Fruit fly (Drosophila melanogaster) whole organism, prepupa: ENCODE measurements around the gene Csl4.

Source experiments
- CG10669 ChIP-seq: fragments of 200-800 bp; sonication (Bioruptor generic); optimal IDR thresholded peaks from 3 replicates; lab custom pipeline; 2018; ENCODE audit warnings: missing biosample characterization, mild to moderate bottlenecking, missing genetic modification characterization, moderate library complexity
- CG11762 ChIP-seq: fragments of 200-800 bp; sonication (Bioruptor generic); optimal IDR thresholded peaks from 3 replicates; lab custom pipeline; 2016; ENCODE audit warnings: missing biosample characterization, missing genetic modification characterization; ENCODE audit not compliant: insufficient read depth
- CG11902 ChIP-seq: fragments of 200-800 bp; sonication (Bioruptor generic); optimal IDR thresholded peaks from 3 replicates; lab custom pipeline; 2016; ENCODE audit warnings: missing biosample characterization, missing genetic modification characterization
- CG1621 ChIP-seq: fragments of 200-800 bp; sonication (Bioruptor generic); optimal IDR thresholded peaks from 3 replicates; lab custom pipeline; 2018; ENCODE audit warnings: missing biosample characterization, mild to moderate bottlenecking, missing genetic modification characterization
- CG3032 ChIP-seq: fragments of 200-800 bp; optimal IDR thresholded peaks from 2 replicates; lab custom pipeline; 2019; ENCODE audit warnings: missing biosample characterization, mild to moderate bottlenecking, missing genetic modification characterization, moderate library complexity
- CG31627 ChIP-seq: fragments of 200-800 bp; sonication (Bioruptor generic); optimal IDR thresholded peaks from 3 replicates; lab custom pipeline; 2016; ENCODE audit warnings: missing biosample characterization, missing genetic modification characterization
- CG34406 ChIP-seq: fragments of 200-800 bp; sonication (Bioruptor generic); optimal IDR thresholded peaks from 3 replicates; lab custom pipeline; 2016; ENCODE audit warnings: missing biosample characterization, missing genetic modification characterization
- CG3919 ChIP-seq: fragments of 200-800 bp; sonication (Bioruptor generic); optimal IDR thresholded peaks from 3 replicates; lab custom pipeline; 2016; ENCODE audit warnings: missing biosample characterization, missing genetic modification characterization
- CG6163 ChIP-seq: fragments of 200-800 bp; sonication (Bioruptor generic); IDR thresholded peaks from 3 replicates; pipeline ENCODE4 v1.3.6; 2022; ENCODE audit warnings: missing biosample characterization, missing genetic modification characterization
- CG6276 ChIP-seq: fragments of 200-800 bp; sonication (Bioruptor generic); optimal IDR thresholded peaks from 2 replicates; lab custom pipeline; 2017; ENCODE audit warnings: missing biosample characterization, mild to moderate bottlenecking, missing genetic modification characterization
- CG6792 ChIP-seq: fragments of 200-800 bp; sonication (Bioruptor generic); optimal IDR thresholded peaks from 3 replicates; lab custom pipeline; 2016; ENCODE audit warnings: missing biosample characterization, missing genetic modification characterization
- CG7368 ChIP-seq: fragments of 200-800 bp; sonication (Bioruptor generic); optimal IDR thresholded peaks from 3 replicates; lab custom pipeline; 2016; ENCODE audit warnings: missing biosample characterization, missing genetic modification characterization
- CG8119 ChIP-seq: fragments of 200-800 bp; sonication (Bioruptor generic); IDR thresholded peaks from 3 replicates; pipeline ENCODE4 v1.3.6; 2022; ENCODE audit warnings: missing biosample characterization, missing genetic modification characterization
- CG8319 ChIP-seq: fragments of 200-800 bp; sonication (Bioruptor generic); optimal IDR thresholded peaks from 3 replicates; lab custom pipeline; 2016; ENCODE audit warnings: missing biosample characterization, missing genetic modification characterization
- CG8632 ChIP-seq: fragments of 200-800 bp; sonication (Bioruptor generic); optimal IDR thresholded peaks from 3 replicates; lab custom pipeline; 2016; ENCODE audit warnings: missing biosample characterization, missing genetic modification characterization
- CG9139 ChIP-seq: fragments of 200-800 bp; sonication (Bioruptor generic); optimal IDR thresholded peaks from 3 replicates; lab custom pipeline; 2017; ENCODE audit warnings: missing biosample characterization, mild to moderate bottlenecking, missing genetic modification characterization
- Eip75B ChIP-seq: fragments of 200-800 bp; sonication (Bioruptor generic); optimal IDR thresholded peaks from 3 replicates; lab custom pipeline; 2016; ENCODE audit warnings: missing biosample characterization, missing genetic modification characterization
- Eip93F ChIP-seq: fragments of 200-800 bp; sonication (Bioruptor generic); optimal IDR thresholded peaks from 2 replicates; lab custom pipeline; 2016; ENCODE audit warnings: missing biosample characterization, mild to moderate bottlenecking, missing genetic modification characterization
- Ets21C ChIP-seq: fragments of 200-800 bp; sonication (Bioruptor generic); optimal IDR thresholded peaks from 3 replicates; lab custom pipeline; 2016; ENCODE audit warnings: missing biosample characterization, missing genetic modification characterization
- Ets96B ChIP-seq: fragments of 200-800 bp; optimal IDR thresholded peaks from 2 replicates; lab custom pipeline; 2019; ENCODE audit warnings: missing biosample characterization, mild to moderate bottlenecking, missing genetic modification characterization, moderate library complexity
- Gug ChIP-seq: fragments of 200-800 bp; sonication (Bioruptor generic); IDR thresholded peaks from 2 replicates; pipeline ENCODE4 v1.3.6; 2022; ENCODE audit warnings: missing biosample characterization, missing genetic modification characterization
- Hr38 ChIP-seq: sonication (Bioruptor generic); optimal IDR thresholded peaks from 2 replicates; lab custom pipeline; 2016; ENCODE audit warnings: missing biosample characterization, missing genetic modification characterization
- Hr39 ChIP-seq: fragments of 200-800 bp; sonication (Bioruptor generic); optimal IDR thresholded peaks from 2 replicates; lab custom pipeline; 2016; ENCODE audit warnings: missing biosample characterization, missing genetic modification characterization
- Hr4 ChIP-seq: fragments of 200-800 bp; sonication (Bioruptor generic); optimal IDR thresholded peaks from 3 replicates; lab custom pipeline; 2016; ENCODE audit warnings: missing biosample characterization, missing genetic modification characterization
- Lpt ChIP-seq: fragments of 200-800 bp; sonication (Bioruptor generic); optimal IDR thresholded peaks from 3 replicates; lab custom pipeline; 2016; ENCODE audit warnings: missing biosample characterization, missing genetic modification characterization
- Met ChIP-seq: fragments of 200-800 bp; sonication (Bioruptor generic); optimal IDR thresholded peaks from 3 replicates; lab custom pipeline; 2016; ENCODE audit warnings: missing biosample characterization, missing genetic modification characterization
- OdsH ChIP-seq: fragments of 200-800 bp; sonication (Bioruptor generic); optimal IDR thresholded peaks from 3 replicates; lab custom pipeline; 2016; ENCODE audit warnings: missing biosample characterization, missing genetic modification characterization
- Smox ChIP-seq: fragments of 200-800 bp; sonication (Bioruptor generic); optimal IDR thresholded peaks from 3 replicates; lab custom pipeline; 2016; ENCODE audit warnings: missing biosample characterization, missing genetic modification characterization
- Sox15 ChIP-seq: fragments of 200-800 bp; sonication (Bioruptor generic); optimal IDR thresholded peaks from 3 replicates; lab custom pipeline; 2016; ENCODE audit warnings: missing biosample characterization, missing genetic modification characterization
- achi ChIP-seq: fragments of 200-800 bp; sonication (Bioruptor generic); optimal IDR thresholded peaks from 3 replicates; lab custom pipeline; 2016; ENCODE audit warnings: missing biosample characterization, missing genetic modification characterization
- dac ChIP-seq: fragments of 200-800 bp; sonication (Bioruptor generic); optimal IDR thresholded peaks from 2 replicates; lab custom pipeline; 2017; ENCODE audit warnings: missing biosample characterization, mild to moderate bottlenecking, missing genetic modification characterization
- dsx ChIP-seq: fragments of 200-800 bp; optimal IDR thresholded peaks from 3 replicates; lab custom pipeline; 2019; ENCODE audit warnings: missing biosample characterization, mild to moderate bottlenecking, missing genetic modification characterization, moderate library complexity; ENCODE audit not compliant: poor library complexity, severe bottlenecking
- esn ChIP-seq: fragments of 200-800 bp; sonication (Bioruptor generic); optimal IDR thresholded peaks from 2 replicates; lab custom pipeline; 2016; ENCODE audit warnings: missing biosample characterization, mild to moderate bottlenecking, missing genetic modification characterization, moderate library complexity
- fd85E ChIP-seq: fragments of 200-800 bp; sonication (Bioruptor generic); optimal IDR thresholded peaks from 3 replicates; lab custom pipeline; 2016; ENCODE audit warnings: missing biosample characterization, missing genetic modification characterization
- fkh ChIP-seq: fragments of 200-800 bp; sonication (Bioruptor generic); optimal IDR thresholded peaks from 3 replicates; lab custom pipeline; 2017; ENCODE audit warnings: missing biosample characterization, mild to moderate bottlenecking, missing genetic modification characterization, moderate library complexity
- lz ChIP-seq: fragments of 200-800 bp; sonication (Bioruptor generic); optimal IDR thresholded peaks from 3 replicates; lab custom pipeline; 2016; ENCODE audit warnings: missing biosample characterization, missing genetic modification characterization
- net ChIP-seq: fragments of 200-800 bp; sonication (Bioruptor generic); optimal IDR thresholded peaks from 3 replicates; lab custom pipeline; 2016; ENCODE audit warnings: missing biosample characterization, missing genetic modification characterization
- pdm3 ChIP-seq: fragments of 200-800 bp; sonication (Bioruptor generic); optimal IDR thresholded peaks from 3 replicates; lab custom pipeline; 2016; ENCODE audit warnings: missing biosample characterization, missing genetic modification characterization
- salr ChIP-seq, 2 experiments: fragments of 200-800 bp; sonication (Bioruptor generic); optimal IDR thresholded peaks; 3 replicates each; lab custom pipeline; 2016 to 2018; ENCODE audit warnings: missing biosample characterization in 2 of 2, missing genetic modification characterization in 2 of 2, mild to moderate bottlenecking in 1 of 2
- spab ChIP-seq: fragments of 200-800 bp; sonication (Bioruptor generic); optimal IDR thresholded peaks from 2 replicates; lab custom pipeline; 2017; ENCODE audit warnings: missing biosample characterization, mild to moderate bottlenecking, missing genetic modification characterization, missing genetic modification reagents
- ss ChIP-seq, 2 experiments: fragments of 200-800 bp; sonication (Bioruptor generic); optimal IDR thresholded peaks; 2 replicates in 1 of 2; 3 replicates in 1 of 2; lab custom pipeline; 2017 to 2018; ENCODE audit warnings: mild to moderate bottlenecking in 2 of 2, missing biosample characterization in 2 of 2, missing genetic modification characterization in 2 of 2, moderate library complexity in 1 of 2
- svp ChIP-seq: fragments of 200-800 bp; sonication (Bioruptor generic); peaks from one replicate; lab custom pipeline; 2016; ENCODE audit warnings: missing biosample characterization, missing genetic modification characterization
- topi ChIP-seq: fragments of 200-800 bp; sonication (Bioruptor generic); optimal IDR thresholded peaks from 3 replicates; lab custom pipeline; 2016; ENCODE audit warnings: missing biosample characterization, missing genetic modification characterization
- vri ChIP-seq: fragments of 200-800 bp; sonication (Bioruptor generic); optimal IDR thresholded peaks from 3 replicates; lab custom pipeline; 2016; ENCODE audit warnings: missing biosample characterization, mild to moderate bottlenecking, missing genetic modification characterization

Gene Csl4

DNA sequence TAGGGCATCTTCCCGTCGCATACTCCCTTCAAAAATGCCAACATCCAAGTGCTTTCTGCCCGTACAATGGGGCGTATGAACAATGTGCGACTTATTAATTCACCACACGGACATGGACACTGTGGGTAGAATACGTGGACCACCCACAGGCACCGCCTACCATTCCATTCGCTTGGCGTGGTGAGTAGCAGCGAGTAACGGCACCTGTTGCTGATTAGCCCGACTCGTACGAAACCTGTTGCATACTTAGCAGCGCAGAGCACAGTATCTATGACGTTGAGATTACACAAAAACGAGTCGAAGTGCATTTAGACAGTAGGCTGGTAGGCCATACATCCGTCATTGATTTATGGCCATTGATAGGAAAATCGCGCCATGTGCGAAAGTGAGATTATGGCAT is 41.3 kb downstream of the Csl4 start:
- TF ChIP-seq achi (GFP tag; lab: Kevin White, UChicago) (no peak), OdsH (GFP tag; lab: Kevin White, UChicago) (no peak), Ets96B (no peak), Ets21C (GFP tag; lab: Kevin White, UChicago) (no peak), CG8632 (GFP tag; lab: Kevin White, UChicago) (no peak), Hr39 (GFP tag; lab: Kevin White, UChicago) (no peak), svp (no peak), CG34406 (no peak), Hr4 (no peak), lz (GFP tag; lab: Kevin White, UChicago) (no peak), Sox15 (no peak)

DNA sequence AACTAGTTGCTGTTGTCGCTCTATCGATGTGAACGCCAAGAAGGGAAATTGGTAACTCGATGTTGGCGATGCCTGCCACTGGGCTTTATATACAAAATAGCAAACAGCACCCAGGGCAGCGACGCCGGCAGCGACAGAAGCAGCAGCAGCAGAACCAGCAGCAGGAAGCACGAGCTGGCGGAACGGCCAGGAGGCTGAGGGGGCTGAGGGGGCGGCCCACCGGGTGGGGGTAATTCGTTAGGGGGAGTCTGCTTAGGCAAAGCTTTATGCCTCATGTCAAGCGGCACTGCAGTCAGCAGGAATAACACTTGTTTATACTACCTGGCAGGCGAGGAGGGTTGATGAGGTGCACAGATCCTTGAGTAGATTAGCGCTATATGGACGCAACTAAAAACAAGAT is 42.0 kb downstream of the Csl4 start, which contains the start of gene AstC:
Gene AstC (minus strand): TSS at position 63 of the 400 bp plus-strand sequence.
- no peak for TF ChIP-seq CG11902 (GFP tag; lab: Kevin White, UChicago)
- TF ChIP-seq CG3919 (GFP tag; lab: Kevin White, UChicago) = no peak
- TF ChIP-seq CG6276 (GFP tag; lab: Kevin White, UChicago) = no peak
- no peak for TF ChIP-seq CG1621 (tag; lab: Kevin White, UChicago)
- no peak for TF ChIP-seq salr (GFP tag; optimal IDR thresholded peaks at IDR 0.05; lab: Kevin White, UChicago)
- TF ChIP-seq Gug = no peak
- no peak for TF ChIP-seq Smox (GFP tag; lab: Kevin White, UChicago)
- TF ChIP-seq CG7368 (GFP tag; lab: Kevin White, UChicago) = no peak
- TF ChIP-seq lz (GFP tag; lab: Kevin White, UChicago) = no peak
- no peak for TF ChIP-seq ss (GFP tag; optimal IDR thresholded peaks at IDR 0.05; lab: Kevin White, UChicago)
- no peak for TF ChIP-seq CG10669
- no peak for TF ChIP-seq Eip75B (GFP tag; lab: Kevin White, UChicago)

DNA sequence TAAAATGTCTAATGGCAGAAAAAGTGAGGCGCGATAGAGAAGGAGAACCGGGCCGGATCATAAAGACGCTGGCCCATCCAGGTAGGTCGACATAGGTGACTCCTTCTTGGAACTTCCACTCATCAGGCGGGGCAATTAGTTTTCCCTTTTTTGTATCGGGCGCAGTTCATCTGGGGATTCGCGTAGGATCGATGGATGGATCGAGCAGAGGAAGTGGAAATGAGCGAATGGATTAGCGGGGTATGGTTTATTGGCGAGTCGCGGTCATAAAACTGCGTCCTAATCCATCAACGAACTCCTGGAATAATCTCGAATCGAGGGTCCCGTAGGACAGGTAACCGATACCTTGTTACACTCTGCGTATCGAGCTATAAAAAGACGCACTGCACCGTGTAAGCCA is 48.3 kb downstream of the Csl4 start, which contains the start of gene CG43725:
Gene CG43725 (plus strand): TSS at position 400 of the 400 bp plus-strand sequence.
- no peak for TF ChIP-seq fkh (GFP tag; lab: Kevin White, UChicago)
- TF ChIP-seq, all 60 proteins: peak for 0

DNA sequence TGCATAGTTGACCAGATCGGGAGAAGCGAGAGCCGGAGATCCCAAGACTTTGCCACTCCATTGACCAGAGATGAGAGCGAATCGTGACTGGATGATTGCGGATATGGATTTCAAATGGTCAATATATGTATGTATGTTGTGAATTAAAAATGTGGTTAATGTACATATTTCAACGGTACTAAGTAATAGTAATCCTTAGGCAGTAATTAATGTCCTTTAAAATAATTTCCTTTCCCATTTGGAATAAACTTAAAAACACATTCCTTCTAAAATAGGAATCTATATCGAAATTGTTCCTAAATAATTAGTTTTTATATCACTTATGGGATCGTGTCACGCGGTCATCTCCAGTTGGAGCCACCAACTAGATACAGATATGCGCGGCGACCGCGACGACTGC is 49.4 kb downstream of the Csl4 start:
- peak in 1 of 2 experiments; percentile 56 for TF ChIP-seq salr (GFP tag; optimal IDR thresholded peaks at IDR 0.05; lab: Kevin White, UChicago)
- no peak for TF ChIP-seq CG6163
- peak; percentile 49 for TF ChIP-seq Hr4
- peak; percentile 3 for TF ChIP-seq vri (GFP tag; lab: Kevin White, UChicago)
- no peak for TF ChIP-seq Met (GFP tag; lab: Kevin White, UChicago)
- TF ChIP-seq achi (GFP tag; lab: Kevin White, UChicago) = peak; percentile 45
- peak; percentile 20 for TF ChIP-seq Smox (GFP tag; lab: Kevin White, UChicago)
- peak; percentile 5 for TF ChIP-seq CG3919 (GFP tag; lab: Kevin White, UChicago)
- TF ChIP-seq CG8119 (GFP tag; lab: Robert Waterston, UW) = peak; percentile 73
- TF ChIP-seq Eip75B (GFP tag; lab: Kevin White, UChicago) = peak; percentile 34
- TF ChIP-seq CG31627 (GFP tag; lab: Kevin White, UChicago) = peak; percentile 16
- no peak for TF ChIP-seq fd85E (GFP tag; lab: Kevin White, UChicago)
- no peak for TF ChIP-seq CG8319 (GFP tag; lab: Kevin White, UChicago)
- TF ChIP-seq CG34406 = peak; percentile 14
- peak; percentile 27 for TF ChIP-seq CG6792 (GFP tag; lab: Kevin White, UChicago)
- TF ChIP-seq ss (GFP tag; optimal IDR thresholded peaks at IDR 0.05; lab: Kevin White, UChicago) = no peak
- no peak for TF ChIP-seq Ets21C (GFP tag; lab: Kevin White, UChicago)
- TF ChIP-seq CG3032 (tag; lab: Kevin White, UChicago) = peak; percentile 22
- TF ChIP-seq net (GFP tag; lab: Kevin White, UChicago) = peak; percentile 32
- TF ChIP-seq Gug = no peak
- TF ChIP-seq CG9139 = no peak
- peak; percentile 23 for TF ChIP-seq esn
- no peak for TF ChIP-seq dsx (GFP tag; lab: Kevin White, UChicago)
- TF ChIP-seq CG1621 (tag; lab: Kevin White, UChicago) = peak; percentile 2
- no peak for TF ChIP-seq topi (GFP tag; lab: Kevin White, UChicago)
- no peak for TF ChIP-seq dac (GFP tag; lab: Kevin White, UChicago)
- peak; percentile 2 for TF ChIP-seq Lpt (GFP tag; lab: Kevin White, UChicago)
- no peak for TF ChIP-seq Hr38
- TF ChIP-seq Eip93F (GFP tag; lab: Kevin White, UChicago) = no peak
- TF ChIP-seq pdm3 = peak; percentile 52
- TF ChIP-seq Hr39 (GFP tag; lab: Kevin White, UChicago) = peak; percentile 2
- TF ChIP-seq CG11762 = no peak
- TF ChIP-seq Sox15 = no peak
- peak; percentile 29 for TF ChIP-seq CG6276 (GFP tag; lab: Kevin White, UChicago)
- peak; percentile 30 for TF ChIP-seq spab (GFP tag; lab: Kevin White, UChicago)
- no peak for TF ChIP-seq CG7368 (GFP tag; lab: Kevin White, UChicago)
